Worm (Caenorhabditis elegans): ENCODE results near the gene tag-307.

Gene tag-307

DNA sequence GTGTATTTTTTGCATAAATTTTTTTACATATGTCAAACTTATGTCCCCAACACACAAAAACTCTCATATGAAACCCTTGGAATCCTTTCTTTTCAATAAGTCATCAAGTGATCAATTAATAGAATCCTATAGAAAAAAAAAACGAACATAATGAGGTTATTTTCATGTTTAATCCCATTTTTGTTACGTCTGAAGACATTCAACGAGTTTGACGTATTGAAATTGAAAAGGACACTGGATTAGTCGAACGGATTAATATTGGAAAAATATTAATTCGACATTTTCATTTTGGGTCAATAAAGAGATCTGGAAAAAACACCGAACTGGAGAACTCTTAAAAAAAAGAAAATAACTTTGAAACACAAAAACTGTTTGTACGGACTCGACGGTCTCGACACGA lies 24.6 kb downstream of the tag-307 start:
- no peak for TF ChIP-seq unc-62 (GFP tag; optimal IDR thresholded peaks at IDR 0.05)

DNA sequence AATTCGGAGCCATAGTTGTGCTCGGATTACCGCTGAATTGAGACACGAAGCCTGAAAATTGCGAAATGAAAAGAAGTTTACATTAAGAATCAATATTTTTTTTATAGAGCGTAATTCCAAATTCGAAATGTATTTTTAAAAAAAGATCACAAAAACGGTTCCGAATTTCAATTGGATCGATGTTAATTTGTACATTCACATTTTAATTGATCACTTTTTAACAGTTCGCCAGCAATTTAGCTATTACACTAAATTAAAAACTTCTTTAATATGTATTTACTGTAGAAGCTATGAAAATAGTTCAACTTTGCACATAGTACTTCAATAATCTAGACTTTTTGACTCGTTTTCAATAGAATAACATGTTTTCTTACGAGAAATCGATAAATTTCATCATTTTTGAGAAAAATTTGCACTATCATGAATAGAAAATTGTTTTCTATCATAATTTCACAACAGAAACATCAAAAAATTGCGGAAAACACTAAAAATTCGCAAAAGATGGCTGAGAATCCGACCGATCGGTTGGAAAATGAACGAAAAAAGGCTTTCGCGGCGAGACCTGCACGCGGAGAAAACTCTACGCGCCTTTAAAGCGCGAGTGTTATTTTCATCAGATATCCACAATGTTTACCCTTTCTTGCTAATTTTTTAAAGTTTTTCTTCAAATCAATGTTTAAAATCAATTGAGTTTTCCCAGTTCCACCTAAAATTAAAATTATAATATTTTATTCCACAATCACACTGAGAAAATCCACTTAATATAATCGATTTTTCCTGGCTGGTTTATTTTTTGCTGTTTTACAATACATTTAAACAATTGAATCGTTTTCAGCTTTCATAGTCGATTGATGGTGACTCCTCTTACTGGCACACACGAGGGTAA lies 28.2 kb downstream of the tag-307 start, which contains the start of the genes egl-45 and kcmf-1:
Gene egl-45, minus strand, starts transcription at position 51 of the 886 bp plus-strand sequence.
Gene kcmf-1, plus strand, starts transcription at position 836 of the 886 bp plus-strand sequence.
- no peak for TF ChIP-seq unc-62 (GFP tag; optimal IDR thresholded peaks at IDR 0.05)

ce11 chrIII:7824041-7824440 lies 33.0 kb downstream of the tag-307 start:
- TF ChIP-seq unc-62 (GFP tag; optimal IDR thresholded peaks at IDR 0.05): no peak

ce11 chrIII:7823285-7823684 lies 33.8 kb downstream of the tag-307 start:
- no peak for TF ChIP-seq unc-62 (GFP tag; optimal IDR thresholded peaks at IDR 0.05)

- TF ChIP-seq unc-62 (GFP tag; optimal IDR thresholded peaks at IDR 0.05): no peak
Observed at ce11 chrIII:7819866-7820265, 37.2 kb downstream of the tag-307 start.

DNA sequence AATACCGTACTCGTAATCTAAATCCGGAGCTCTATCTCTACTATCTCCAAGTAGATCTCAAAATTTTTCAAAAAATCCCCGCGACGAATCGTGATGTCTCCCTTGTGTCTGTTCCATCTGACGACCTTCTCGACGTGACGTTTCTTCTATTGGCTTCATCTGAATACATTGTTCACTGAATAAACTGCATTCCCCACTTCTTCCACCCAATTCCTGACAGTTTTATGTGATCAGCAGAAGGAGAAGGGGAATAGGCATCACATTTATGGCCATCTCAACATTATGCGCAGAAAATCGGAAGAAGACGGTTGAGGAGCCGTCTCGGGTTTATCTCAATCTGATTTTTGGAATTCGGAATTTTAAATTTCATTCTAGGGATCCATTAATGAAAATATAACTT lies 38.1 kb downstream of the tag-307 start:
- no peak for TF ChIP-seq unc-62 (GFP tag; optimal IDR thresholded peaks at IDR 0.05)

ce11 chrIII:7816463-7816862 lies 40.6 kb downstream of the tag-307 start:
- TF ChIP-seq unc-62 (GFP tag; optimal IDR thresholded peaks at IDR 0.05): no peak

- no peak for TF ChIP-seq unc-62 (GFP tag; optimal IDR thresholded peaks at IDR 0.05)
Observed at ce11 chrIII:7815571-7816348, 41.3 kb downstream of the tag-307 start.

- no peak for TF ChIP-seq unc-62 (GFP tag; optimal IDR thresholded peaks at IDR 0.05)
Observed at ce11 chrIII:7815056-7815366, 42.0 kb downstream of the tag-307 start.

- TF ChIP-seq unc-62 (GFP tag; optimal IDR thresholded peaks at IDR 0.05): no peak
Observed at ce11 chrIII:7814159-7815055, 42.6 kb downstream of the tag-307 start, which contains the start of gene egl-5. egl-5 (plus strand) TSS chrIII:7814374.

- TF ChIP-seq unc-62 (GFP tag; optimal IDR thresholded peaks at IDR 0.05): no peak
Observed at ce11 chrIII:7812208-7812880, 44.7 kb downstream of the tag-307 start.

DNA sequence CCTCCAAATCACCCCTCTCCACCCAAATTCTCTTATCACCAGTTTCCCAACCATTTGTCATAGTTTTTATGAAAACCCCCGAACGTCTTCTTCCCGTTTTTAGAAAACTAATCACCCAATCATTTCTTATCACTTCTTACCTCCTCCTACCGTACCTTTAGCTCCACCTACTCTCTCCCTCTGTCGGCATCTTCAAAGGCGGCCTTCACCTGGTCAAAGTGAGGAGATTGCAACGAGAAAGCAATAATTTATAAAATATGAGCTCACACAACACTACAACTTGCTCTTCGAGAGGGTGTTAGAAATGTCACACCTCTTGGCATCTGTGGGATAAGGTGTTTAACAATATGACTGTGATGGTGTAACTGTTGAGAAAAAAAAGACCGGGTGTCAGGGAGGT lies 48.0 kb downstream of the tag-307 start:
- no peak for TF ChIP-seq unc-62 (GFP tag; optimal IDR thresholded peaks at IDR 0.05)

- TF ChIP-seq unc-62 (GFP tag; optimal IDR thresholded peaks at IDR 0.05): no peak
Observed at ce11 chrIII:7806947-7807346, 50.1 kb downstream of the tag-307 start.

Measured in whole organism, dauer.